Fruit fly (Drosophila melanogaster): ENCODE results near the gene CG2540.

- TF ChIP-seq pan (optimal IDR thresholded peaks at IDR 0.05) (no peak), psq (optimal IDR thresholded peaks at IDR 0.05) (no peak), EcR (GFP tag; optimal IDR thresholded peaks at IDR 0.05) (no peak), CG8478 (optimal IDR thresholded peaks at IDR 0.05) (no peak), usp (GFP tag; optimal IDR thresholded peaks at IDR 0.05) (no peak), Dll (optimal IDR thresholded peaks at IDR 0.05) (no peak)
These were observed 37.3 kb downstream of the CG2540 start for dm6 chrX:12667008-12667407.
